Fruit fly (Drosophila melanogaster) whole organism, embryonic: ENCODE measurements around the gene hng2.

Experiments
- CG10147 ChIP-seq: fragments of 200-800 bp; sonication (Bioruptor generic); optimal IDR thresholded peaks from 2 replicates; lab custom pipeline; 2019; ENCODE audit warnings: missing biosample characterization, mild to moderate bottlenecking, missing genetic modification characterization, moderate library complexity
- CG10274 ChIP-seq: fragments of 200-800 bp; sonication (Bioruptor generic); optimal IDR thresholded peaks from 3 replicates; lab custom pipeline; 2017; ENCODE audit warnings: missing biosample characterization, mild to moderate bottlenecking, missing genetic modification characterization
- CG10321 ChIP-seq: fragments of 200-800 bp; sonication (Bioruptor generic); IDR thresholded peaks from 2 replicates; pipeline ENCODE4 v1.3.6; 2022; ENCODE audit warnings: missing biosample characterization, missing genetic modification characterization
- CG10366 ChIP-seq: fragments of 200-800 bp; sonication (Bioruptor generic); IDR thresholded peaks from 2 replicates; pipeline ENCODE4 v1.3.6; 2022; ENCODE audit warnings: missing biosample characterization, missing genetic modification characterization
- CG12104 ChIP-seq: fragments of 200-800 bp; sonication (Bioruptor generic); optimal IDR thresholded peaks from 3 replicates; lab custom pipeline; 2016; ENCODE audit warnings: missing biosample characterization, missing genetic modification characterization
- CG12155 ChIP-seq: fragments of 200-800 bp; sonication (Bioruptor generic); optimal IDR thresholded peaks from 3 replicates; lab custom pipeline; 2016; ENCODE audit warnings: missing biosample characterization, missing genetic modification characterization
- CG13775 ChIP-seq: fragments of 200-800 bp; sonication (Bioruptor generic); optimal IDR thresholded peaks from 3 replicates; lab custom pipeline; 2017; ENCODE audit warnings: missing biosample characterization, mild to moderate bottlenecking, missing genetic modification characterization
- CG14014 ChIP-seq: fragments of 200-800 bp; sonication (Bioruptor generic); IDR thresholded peaks from 2 replicates; pipeline ENCODE4 v1.3.6; 2022; ENCODE audit warnings: missing biosample characterization, missing genetic modification characterization
- CG14441 ChIP-seq: fragments of 200-800 bp; sonication (Bioruptor generic); IDR thresholded peaks from 2 replicates; pipeline ENCODE4 v1.3.6; 2022; ENCODE audit warnings: missing biosample characterization, missing genetic modification characterization
- CG14710 ChIP-seq: fragments of 200-800 bp; sonication (Bioruptor generic); optimal IDR thresholded peaks from 3 replicates; lab custom pipeline; 2019; ENCODE audit warnings: missing biosample characterization, mild to moderate bottlenecking, missing genetic modification characterization, moderate library complexity
- CG16779 ChIP-seq: fragments of 200-800 bp; sonication (Bioruptor generic); IDR thresholded peaks from 2 replicates; pipeline ENCODE4 v1.3.6; 2022; ENCODE audit warnings: missing biosample characterization, missing genetic modification characterization
- CG17612 ChIP-seq: fragments of 200-800 bp; sonication (Bioruptor generic); IDR thresholded peaks from 2 replicates; pipeline ENCODE4 v1.3.6; 2022; ENCODE audit warnings: missing biosample characterization, missing genetic modification characterization
- CG1792 ChIP-seq: fragments of 200-800 bp; sonication (Bioruptor generic); optimal IDR thresholded peaks from 2 replicates; lab custom pipeline; 2016; ENCODE audit warnings: missing biosample characterization, missing genetic modification characterization
- CG18599 ChIP-seq: fragments of 200-800 bp; sonication (Bioruptor generic); optimal IDR thresholded peaks from 3 replicates; lab custom pipeline; 2017; ENCODE audit warnings: missing biosample characterization, missing genetic modification characterization, mild to moderate bottlenecking, moderate library complexity, missing genetic modification reagents
- CG18764 ChIP-seq: fragments of 200-800 bp; sonication (Bioruptor generic); optimal IDR thresholded peaks from 3 replicates; lab custom pipeline; 2016; ENCODE audit warnings: missing biosample characterization, missing genetic modification characterization
- CG2678 ChIP-seq: fragments of 200-800 bp; sonication (Bioruptor generic); optimal IDR thresholded peaks from 3 replicates; lab custom pipeline; 2019; ENCODE audit warnings: missing biosample characterization, mild to moderate bottlenecking, missing genetic modification characterization, moderate library complexity
- CG31224 ChIP-seq: fragments of 200-800 bp; sonication (Bioruptor generic); IDR thresholded peaks from 2 replicates; pipeline ENCODE4 v1.3.6; 2022; ENCODE audit warnings: missing biosample characterization, missing genetic modification characterization
- CG32767 ChIP-seq: fragments of 200-800 bp; sonication (Bioruptor generic); IDR thresholded peaks from 2 replicates; pipeline ENCODE4 v1.3.6; 2022; ENCODE audit warnings: missing biosample characterization, missing genetic modification characterization
- CG43689 ChIP-seq: fragments of 200-800 bp; sonication (Bioruptor generic); IDR thresholded peaks from 2 replicates; pipeline ENCODE4 v1.3.6; 2022; ENCODE audit warnings: missing biosample characterization, missing genetic modification characterization
- CG6254 ChIP-seq: fragments of 200-800 bp; sonication (Bioruptor generic); optimal IDR thresholded peaks from 3 replicates; lab custom pipeline; 2017; ENCODE audit warnings: mild to moderate bottlenecking, missing biosample characterization, missing genetic modification reagents, missing genetic modification characterization
- CG6765 ChIP-seq: fragments of 200-800 bp; sonication (Bioruptor generic); optimal IDR thresholded peaks from 3 replicates; lab custom pipeline; 2017; ENCODE audit warnings: missing biosample characterization, mild to moderate bottlenecking, missing genetic modification characterization
- CG8281 ChIP-seq: fragments of 200-800 bp; sonication (Bioruptor generic); optimal IDR thresholded peaks from 2 replicates; lab custom pipeline; 2018; ENCODE audit warnings: missing biosample characterization, mild to moderate bottlenecking, missing genetic modification characterization, moderate library complexity
- CG9609 ChIP-seq: fragments of 200-800 bp; sonication (Bioruptor generic); optimal IDR thresholded peaks from 3 replicates; lab custom pipeline; 2016; ENCODE audit warnings: missing biosample characterization, missing genetic modification characterization
- CG9727 ChIP-seq: fragments of 200-800 bp; sonication (Bioruptor generic); optimal IDR thresholded peaks from 3 replicates; lab custom pipeline; 2017; ENCODE audit warnings: missing biosample characterization, mild to moderate bottlenecking, missing genetic modification characterization
- CTCF ChIP-seq: fragments of 200-800 bp; sonication (Bioruptor generic); optimal IDR thresholded peaks from 2 replicates; lab custom pipeline; 2017; ENCODE audit warnings: missing biosample characterization, mild to moderate bottlenecking, missing genetic modification characterization, moderate library complexity
- Chrac-16 ChIP-seq: fragments of 200-800 bp; sonication (Bioruptor generic); optimal IDR thresholded peaks from 3 replicates; lab custom pipeline; 2016; ENCODE audit warnings: missing biosample characterization, missing genetic modification characterization
- CkIIα-i1 ChIP-seq: fragments of 200-800 bp; sonication (Bioruptor generic); IDR thresholded peaks from 2 replicates; pipeline ENCODE4 v1.3.6; 2022; ENCODE audit warnings: missing biosample characterization, missing genetic modification characterization
- D19A ChIP-seq: fragments of 200-800 bp; optimal IDR thresholded peaks from 3 replicates; lab custom pipeline; 2019; ENCODE audit warnings: missing biosample characterization, mild to moderate bottlenecking, missing genetic modification characterization, moderate library complexity
- Dek ChIP-seq: fragments of 200-800 bp; sonication (Bioruptor generic); optimal IDR thresholded peaks from 3 replicates; lab custom pipeline; 2019; ENCODE audit warnings: missing biosample characterization, mild to moderate bottlenecking, missing genetic modification characterization, moderate library complexity
- Doc3 ChIP-seq: fragments of 200-800 bp; sonication (Bioruptor generic); IDR thresholded peaks from 3 replicates; pipeline ENCODE4 v1.3.6; 2022; ENCODE audit warnings: missing biosample characterization, missing genetic modification characterization; ENCODE audit not compliant: partially characterized antibody
- Eip74EF ChIP-seq, 2 experiments: fragments of 200-800 bp in 1 of 2; fragments of >200 bp in 1 of 2; sonication (Bioruptor generic) in 1 of 2; optimal IDR thresholded peaks; 2 replicates each; lab custom pipeline; 2017 to 2019; ENCODE audit warnings: missing biosample characterization in 2 of 2, missing genetic modification characterization in 2 of 2, mild to moderate bottlenecking in 1 of 2, moderate library complexity in 1 of 2
- Elba2 ChIP-seq: fragments of 200-800 bp; sonication (Bioruptor generic); optimal IDR thresholded peaks from 3 replicates; lab custom pipeline; 2016; ENCODE audit warnings: missing biosample characterization, missing genetic modification characterization
- Ets65A ChIP-seq: fragments of 200-800 bp; sonication (Bioruptor generic); peaks from one replicate; lab custom pipeline; 2016; ENCODE audit warnings: missing biosample characterization, missing genetic modification characterization
- HLHmδ ChIP-seq: fragments of 200-800 bp; sonication (Bioruptor generic); optimal IDR thresholded peaks from 2 replicates; lab custom pipeline; 2018; ENCODE audit warnings: missing biosample characterization, mild to moderate bottlenecking, missing genetic modification characterization, moderate library complexity
- Hey ChIP-seq: fragments of 200-800 bp; sonication (Bioruptor generic); optimal IDR thresholded peaks from 3 replicates; lab custom pipeline; 2018; ENCODE audit warnings: missing biosample characterization, mild to moderate bottlenecking, missing genetic modification characterization
- Lim3 ChIP-seq: fragments of 200-800 bp; sonication (Bioruptor generic); IDR thresholded peaks from 2 replicates; pipeline ENCODE4 v1.3.6; 2022; ENCODE audit warnings: missing biosample characterization, missing genetic modification characterization
- NFAT ChIP-seq: fragments of 200-800 bp; sonication (Bioruptor generic); IDR thresholded peaks from 2 replicates; pipeline ENCODE4 v1.3.6; 2022; ENCODE audit warnings: missing biosample characterization, missing genetic modification characterization
- Nf-YB ChIP-seq: fragments of 200-800 bp; sonication (Bioruptor generic); optimal IDR thresholded peaks from 3 replicates; lab custom pipeline; 2019; ENCODE audit warnings: missing biosample characterization, mild to moderate bottlenecking, missing genetic modification characterization, moderate library complexity
- Opbp ChIP-seq: fragments of 200-800 bp; sonication (Bioruptor generic); IDR thresholded peaks from 3 replicates; pipeline ENCODE4 v1.3.6; 2022; ENCODE audit warnings: missing biosample characterization, missing genetic modification characterization; ENCODE audit not compliant: partially characterized antibody
- ac ChIP-seq: fragments of 200-800 bp; sonication (Bioruptor generic); optimal IDR thresholded peaks from 3 replicates; lab custom pipeline; 2017; ENCODE audit warnings: missing biosample characterization, mild to moderate bottlenecking, missing genetic modification characterization
- cas ChIP-seq: fragments of 200-800 bp; sonication (Bioruptor generic); IDR thresholded peaks from 2 replicates; pipeline ENCODE4 v1.3.6; 2022; ENCODE audit warnings: missing biosample characterization, missing genetic modification characterization
- ems ChIP-seq: fragments of 200-800 bp; sonication (Bioruptor generic); optimal IDR thresholded peaks from 3 replicates; lab custom pipeline; 2016; ENCODE audit warnings: missing biosample characterization, missing genetic modification characterization
- esg ChIP-seq: fragments of 200-800 bp; sonication (Bioruptor generic); conservative IDR thresholded peaks from 2 replicates; pipeline ENCODE4 v1.3.6; 2022; ENCODE audit warnings: missing biosample characterization, missing genetic modification characterization
- gcm ChIP-seq: fragments of 200-800 bp; sonication (Bioruptor generic); optimal IDR thresholded peaks from 2 replicates; lab custom pipeline; 2019; ENCODE audit warnings: missing biosample characterization, mild to moderate bottlenecking, missing genetic modification characterization, moderate library complexity
- gcm2 ChIP-seq: fragments of 200-800 bp; sonication (Bioruptor generic); optimal IDR thresholded peaks from 2 replicates; lab custom pipeline; 2016; ENCODE audit warnings: missing biosample characterization, missing genetic modification characterization
- mam ChIP-seq: fragments of 200-800 bp; sonication (Bioruptor generic); optimal IDR thresholded peaks from 3 replicates; lab custom pipeline; 2016; ENCODE audit warnings: missing biosample characterization, missing genetic modification characterization
- salm ChIP-seq: fragments of 200-800 bp; sonication (Bioruptor generic); optimal IDR thresholded peaks from 2 replicates; lab custom pipeline; 2018; ENCODE audit warnings: missing biosample characterization, mild to moderate bottlenecking, missing genetic modification characterization
- sens ChIP-seq: fragments of 200-800 bp; sonication (Bioruptor generic); peaks from one replicate; lab custom pipeline; 2016; ENCODE audit warnings: missing biosample characterization, missing genetic modification characterization
- tio ChIP-seq: fragments of 200-800 bp; sonication (Bioruptor generic); optimal IDR thresholded peaks from 2 replicates; lab custom pipeline; 2017; ENCODE audit warnings: missing biosample characterization, missing genetic modification characterization, inconsistent platforms
- trem ChIP-seq: fragments of 200-800 bp; optimal IDR thresholded peaks from 3 replicates; lab custom pipeline; 2019; ENCODE audit warnings: missing biosample characterization, mild to moderate bottlenecking, missing genetic modification characterization, moderate library complexity
- unpg ChIP-seq: fragments of 200-800 bp; sonication (Bioruptor generic); optimal IDR thresholded peaks from 3 replicates; lab custom pipeline; 2018; ENCODE audit warnings: missing biosample characterization, mild to moderate bottlenecking, missing genetic modification characterization, moderate library complexity

hng2 gene

dm6 chr3R:8788722-8789400 is 17.3 kb upstream of the hng2 start (continued):
- TF ChIP-seq cas (GFP tag; lab: Robert Waterston, UW), result no peak
- TF ChIP-seq Chrac-16 (GFP tag; lab: Kevin White, UChicago), result no peak
- peak; percentile 47 for TF ChIP-seq D19A (tag; lab: Kevin White, UChicago)
- peak; percentile 63 for TF ChIP-seq CG2678 (tag; lab: Kevin White, UChicago)
- TF ChIP-seq CG18599 (GFP tag; lab: Kevin White, UChicago), result peak; percentile 13
- TF ChIP-seq CG10321 (GFP tag; lab: Robert Waterston, UW), result no peak
- peak in 1 of 2 experiments; percentile 36 for TF ChIP-seq Eip74EF (GFP tag; optimal IDR thresholded peaks at IDR 0.05; lab: Kevin White, UChicago)
- peak; percentile 21 for TF ChIP-seq CG10147 (GFP tag; lab: Kevin White, UChicago)
- peak; percentile 65 for TF ChIP-seq CG10366 (GFP tag; lab: Robert Waterston, UW)
- no peak for TF ChIP-seq CG8281
- TF ChIP-seq salm (tag; lab: Kevin White, UChicago), result peak; percentile 22
- no peak for TF ChIP-seq CG9609 (GFP tag; lab: Kevin White, UChicago)
- TF ChIP-seq HLHmδ (GFP tag; lab: Kevin White, UChicago), result no peak
- peak; percentile 8 for TF ChIP-seq gcm (GFP tag; lab: Kevin White, UChicago)
- peak; percentile 21 for TF ChIP-seq Dek (tag; lab: Kevin White, UChicago)
- TF ChIP-seq Lim3 (GFP tag; lab: Robert Waterston, UW), result no peak
- no peak for TF ChIP-seq CG1792 (GFP tag; lab: Kevin White, UChicago)
- TF ChIP-seq esg (GFP tag; lab: Robert Waterston, UW), result peak; percentile 49
- TF ChIP-seq sens (GFP tag; lab: Kevin White, UChicago), result peak; percentile 86
- TF ChIP-seq Doc3, result no peak
- TF ChIP-seq mam (GFP tag; lab: Kevin White, UChicago), result no peak
- peak; percentile 19 for TF ChIP-seq trem (tag; lab: Kevin White, UChicago)
- TF ChIP-seq CG14014, result peak; percentile 28; the same call in 1 of the 2 replicates
- peak; percentile 39 for TF ChIP-seq CG9727 (GFP tag; lab: Kevin White, UChicago)
- no peak for TF ChIP-seq CG18764 (GFP tag; lab: Kevin White, UChicago)
- TF ChIP-seq CG12104 (GFP tag; lab: Kevin White, UChicago), result no peak
- TF ChIP-seq CG14710 (tag; lab: Kevin White, UChicago), result peak; percentile 14
- TF ChIP-seq CTCF, result no peak
- TF ChIP-seq CkIIα-i1 (GFP tag; lab: Robert Waterston, UW), result no peak
- TF ChIP-seq unpg (GFP tag; lab: Kevin White, UChicago), result peak; percentile 63
- peak; percentile 30 for TF ChIP-seq tio (GFP tag; lab: Kevin White, UChicago)
- TF ChIP-seq CG43689 (GFP tag; lab: Robert Waterston, UW), result peak; percentile 56
- TF ChIP-seq ac, result no peak
- TF ChIP-seq CG16779 (GFP tag; lab: Robert Waterston, UW), result no peak
- no peak for TF ChIP-seq ems
- no peak for TF ChIP-seq Hey (tag; lab: Kevin White, UChicago)
- no peak for TF ChIP-seq Opbp
- 0 out of 2 replicates have a peak, but pooled peaks have one; percentile 5 for TF ChIP-seq NFAT (GFP tag; lab: Robert Waterston, UW)
- no peak for TF ChIP-seq CG13775
- TF ChIP-seq gcm2 (GFP tag; lab: Kevin White, UChicago), result peak; percentile 25
- no peak for TF ChIP-seq CG6765 (GFP tag; lab: Kevin White, UChicago)
- no peak for TF ChIP-seq CG10274
- TF ChIP-seq CG6254 (GFP tag; lab: Kevin White, UChicago), result peak; percentile 58
- peak; percentile 80 for TF ChIP-seq CG14441 (GFP tag; lab: Robert Waterston, UW)
- peak; percentile 11; the same call in 1 of the 2 replicates for TF ChIP-seq CG32767 (GFP tag; lab: Robert Waterston, UW)
- TF ChIP-seq CG17612, result no peak
- TF ChIP-seq Nf-YB (GFP tag; lab: Kevin White, UChicago), result peak; percentile 12
- TF ChIP-seq CG12155 (GFP tag; lab: Kevin White, UChicago), result no peak
- no peak for TF ChIP-seq Ets65A (GFP tag; lab: Kevin White, UChicago)
- TF ChIP-seq Elba2, result no peak
- 0 out of 2 replicates have a peak, but pooled peaks have one; percentile 21 for TF ChIP-seq CG31224 (GFP tag; lab: Robert Waterston, UW)
